Fruit fly (Drosophila melanogaster): Measurements from ENCODE around the gene Prp4k.

Gene Prp4k

DNA sequence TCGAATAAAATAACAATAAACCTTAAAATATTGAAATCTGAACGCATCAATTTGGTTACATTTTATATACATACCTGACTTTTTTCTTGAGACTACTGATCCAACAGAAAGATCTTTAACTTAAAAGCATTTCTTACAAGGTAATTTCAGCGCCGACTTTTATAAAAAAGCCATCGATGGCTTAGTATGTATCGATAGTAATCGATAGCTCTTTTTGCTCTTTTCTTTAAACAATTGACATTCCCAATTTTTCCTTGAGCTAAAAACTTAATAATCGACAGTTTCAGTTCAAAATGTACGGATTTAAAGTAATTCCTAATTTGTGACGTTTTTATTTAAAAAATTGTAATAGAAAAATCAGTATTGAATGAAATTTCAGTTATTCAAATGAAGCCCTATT lies 36.8 kb downstream of the Prp4k start (continued):
- peak; percentile 60 for TF ChIP-seq pzg (GFP tag; optimal IDR thresholded peaks at IDR 0.05)
- no peak for TF ChIP-seq CG9215 (GFP tag; IDR thresholded peaks at IDR 0.05)
- no peak for TF ChIP-seq CG8359 (GFP tag; optimal IDR thresholded peaks at IDR 0.05; ENCODE audit: borderline replicate concordance)
- TF ChIP-seq Hr39 (optimal IDR thresholded peaks at IDR 0.05): no peak
- no peak for TF ChIP-seq cad (GFP tag; optimal IDR thresholded peaks at IDR 0.05)
- TF ChIP-seq CG12659 (GFP tag; optimal IDR thresholded peaks at IDR 0.05): peak; percentile 47
- peak; percentile 92 for TF ChIP-seq CG34224 (GFP tag; IDR thresholded peaks at IDR 0.05; ENCODE audit: partially characterized antibody)
- no peak for TF ChIP-seq Neu2 (GFP tag; optimal IDR thresholded peaks at IDR 0.05; ENCODE audit: borderline replicate concordance)
- no peak for TF ChIP-seq dmrt99B (tag; optimal IDR thresholded peaks at IDR 0.05)
- TF ChIP-seq NFAT (GFP tag; IDR thresholded peaks at IDR 0.05): no peak
- TF ChIP-seq Side (GFP tag; optimal IDR thresholded peaks at IDR 0.05): no peak
- no peak for TF ChIP-seq CG4360 (GFP tag; IDR thresholded peaks at IDR 0.05)
- no peak for TF ChIP-seq dpn (GFP tag; optimal IDR thresholded peaks at IDR 0.05)
- peak; percentile 88 for TF ChIP-seq hb (GFP tag; IDR thresholded peaks at IDR 0.05; ENCODE audit: partially characterized antibody)
- no peak for TF ChIP-seq sob (GFP tag; IDR thresholded peaks at IDR 0.05)
- TF ChIP-seq CG12299 (tag; optimal IDR thresholded peaks at IDR 0.05): no peak
- peak; percentile 80 for TF ChIP-seq CG16813 (GFP tag; IDR thresholded peaks at IDR 0.05; ENCODE audit: partially characterized antibody)
- no peak for TF ChIP-seq Adf1 (GFP tag; IDR thresholded peaks at IDR 0.05)
- TF ChIP-seq wdn (GFP tag; IDR thresholded peaks at IDR 0.05): no peak
- TF ChIP-seq cas (GFP tag; IDR thresholded peaks at IDR 0.05): no peak
- TF ChIP-seq amos (GFP tag; IDR thresholded peaks at IDR 0.05; ENCODE audit: partially characterized antibody): peak; percentile 89
- TF ChIP-seq gcm (GFP tag; optimal IDR thresholded peaks at IDR 0.05): no peak
- TF ChIP-seq CG9797 (GFP tag; optimal IDR thresholded peaks at IDR 0.05): no peak
- TF ChIP-seq CG3995 (GFP tag; optimal IDR thresholded peaks at IDR 0.05): no peak
- no peak for TF ChIP-seq Camta (GFP tag; optimal IDR thresholded peaks at IDR 0.05)
- TF ChIP-seq Hr78 (GFP tag; optimal IDR thresholded peaks at IDR 0.05): no peak
- no peak for TF ChIP-seq ham (GFP tag; IDR thresholded peaks at IDR 0.05)
- no peak for TF ChIP-seq tx (GFP tag; optimal IDR thresholded peaks at IDR 0.05)
- TF ChIP-seq Ssrp (tag; optimal IDR thresholded peaks at IDR 0.05): no peak
- TF ChIP-seq prd (optimal IDR thresholded peaks at IDR 0.05): no peak
- no peak for TF ChIP-seq prd (GFP tag; IDR thresholded peaks at IDR 0.05)
- TF ChIP-seq Fer1 (GFP tag; optimal IDR thresholded peaks at IDR 0.05): peak; percentile 20
- TF ChIP-seq CG10959 (GFP tag; IDR thresholded peaks at IDR 0.05): no peak
- no peak for TF ChIP-seq Lhr (GFP tag; optimal IDR thresholded peaks at IDR 0.05)
- no peak for TF ChIP-seq CG33213 (GFP tag; optimal IDR thresholded peaks at IDR 0.05)
- TF ChIP-seq MBD-R2 (GFP tag; IDR thresholded peaks at IDR 0.05): peak; percentile 26; the same call in 1 of the 2 replicates
- TF ChIP-seq shn (GFP tag; optimal IDR thresholded peaks at IDR 0.05): no peak
- no peak for TF ChIP-seq twi (tag; optimal IDR thresholded peaks at IDR 0.05)
- TF ChIP-seq CG11504 (tag; optimal IDR thresholded peaks at IDR 0.05): no peak
- TF ChIP-seq CG5953 (GFP tag; IDR thresholded peaks at IDR 0.05): no peak
- no peak for TF ChIP-seq CG17612 (GFP tag; IDR thresholded peaks at IDR 0.05)
- no peak for TF ChIP-seq CG4730 (GFP tag; IDR thresholded peaks at IDR 0.05)
- TF ChIP-seq Antp (GFP tag; optimal IDR thresholded peaks at IDR 0.05): no peak
- TF ChIP-seq cg (GFP tag; optimal IDR thresholded peaks at IDR 0.05): no peak
- TF ChIP-seq CG4707 (GFP tag; optimal IDR thresholded peaks at IDR 0.05): no peak
- TF ChIP-seq seq (GFP tag; IDR thresholded peaks at IDR 0.05): no peak
- no peak for TF ChIP-seq CG9609 (GFP tag; optimal IDR thresholded peaks at IDR 0.05)
- TF ChIP-seq YL-1 (GFP tag; optimal IDR thresholded peaks at IDR 0.05): no peak
- TF ChIP-seq Hey (tag; optimal IDR thresholded peaks at IDR 0.05): no peak
- no peak for TF ChIP-seq Hmx (GFP tag; optimal IDR thresholded peaks at IDR 0.05)
- TF ChIP-seq CG18262 (tag; optimal IDR thresholded peaks at IDR 0.05): no peak
- no peak for TF ChIP-seq CG17186 (GFP tag; optimal IDR thresholded peaks at IDR 0.05)

Data from whole organism, embryonic.